Worm (Caenorhabditis elegans): ENCODE data around the gene nit-1.

The nit-1 gene

DNA sequence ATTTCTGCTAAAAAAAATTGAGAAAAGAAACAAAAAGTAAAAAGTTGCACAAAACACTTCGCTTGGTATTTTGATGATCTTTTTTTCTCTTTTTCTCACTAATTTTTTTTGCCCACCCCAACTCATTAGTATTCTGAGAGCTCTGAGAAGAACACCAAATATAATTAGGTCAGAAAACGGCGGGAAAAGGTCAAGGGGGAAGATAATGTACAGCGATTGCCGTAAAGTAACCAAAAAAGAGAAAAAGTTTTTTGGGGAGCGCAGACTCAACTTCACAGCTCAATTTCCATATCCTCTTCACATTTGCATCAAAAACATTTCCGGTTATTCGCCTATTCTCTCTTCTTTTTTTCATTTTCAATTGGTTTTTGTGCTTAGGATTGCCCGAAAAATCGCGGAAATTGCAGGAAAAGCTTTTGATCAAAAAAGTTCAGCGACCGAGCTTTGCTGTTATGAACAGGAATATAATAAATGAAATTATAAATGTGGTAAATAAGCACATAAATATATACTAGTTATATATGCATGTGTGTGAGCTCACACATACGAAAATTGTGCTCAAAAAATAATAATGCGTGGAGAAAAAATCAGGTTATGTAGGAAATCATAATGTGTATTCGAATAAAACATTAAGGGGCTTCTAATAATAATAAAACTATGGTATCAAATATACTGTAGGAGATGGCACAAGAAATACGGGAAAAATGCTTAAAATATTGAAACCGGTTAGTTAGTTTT, 19.2 kb upstream of the nit-1 start (continued):
- no peak for TF ChIP-seq ztf-25 (GFP tag; IDR thresholded peaks at IDR 0.05)
- no peak for TF ChIP-seq bed-2 (GFP tag; IDR thresholded peaks at IDR 0.05)
- TF ChIP-seq nhr-120 (GFP tag; IDR thresholded peaks at IDR 0.05): no peak
- TF ChIP-seq B0336.3 (GFP tag; IDR thresholded peaks at IDR 0.05): peak; percentile 60; the same call in 1 of the 2 replicates
- TF ChIP-seq Y53G8AR.9 (GFP tag; conservative IDR thresholded peaks at IDR 0.05): 0 out of 2 replicates have a peak, but pooled peaks have one; percentile 25
- peak; percentile 6 for TF ChIP-seq atf-7 (tag; optimal IDR thresholded peaks at IDR 0.05)
- TF ChIP-seq nfya-1 (tag; optimal IDR thresholded peaks at IDR 0.05; ENCODE audit: borderline replicate concordance, insufficient read depth): no peak
- no peak for TF ChIP-seq fkh-3 (tag; optimal IDR thresholded peaks at IDR 0.05)
- TF ChIP-seq aptf-2 (GFP tag; conservative IDR thresholded peaks at IDR 0.05): no peak
- peak; percentile 53; the same call in 1 of the 2 replicates for TF ChIP-seq ekl-4 (GFP tag; IDR thresholded peaks at IDR 0.05)
- no peak for TF ChIP-seq Y79H2A.3 (GFP tag; conservative IDR thresholded peaks at IDR 0.05)
- TF ChIP-seq attf-5 (GFP tag; optimal IDR thresholded peaks at IDR 0.05): peak; percentile 0
- TF ChIP-seq ztf-28 (GFP tag; IDR thresholded peaks at IDR 0.05): no peak
- no peak for TF ChIP-seq F57A8.1 (GFP tag; optimal IDR thresholded peaks at IDR 0.05)
- no peak for TF ChIP-seq ZK185.1 (tag; optimal IDR thresholded peaks at IDR 0.05; ENCODE audit: poor library complexity, severe bottlenecking)
- TF ChIP-seq cebp-1 (GFP tag; IDR thresholded peaks at IDR 0.05): no peak
- TF ChIP-seq cebp-1 (tag; optimal IDR thresholded peaks at IDR 0.05): peak; percentile 51
- peak; percentile 15 for TF ChIP-seq ceh-79 (tag; optimal IDR thresholded peaks at IDR 0.05)
- peak; percentile 72 for TF ChIP-seq athp-1 (tag; optimal IDR thresholded peaks at IDR 0.05)
- TF ChIP-seq mxl-1 (tag; optimal IDR thresholded peaks at IDR 0.05): no peak
- TF ChIP-seq ztf-22 (GFP tag; optimal IDR thresholded peaks at IDR 0.05): no peak
- TF ChIP-seq mel-28 (tag; optimal IDR thresholded peaks at IDR 0.05; ENCODE audit: borderline replicate concordance): no peak
- peak; percentile 57 for TF ChIP-seq him-1 (tag; optimal IDR thresholded peaks at IDR 0.05)
- 0 out of 2 replicates have a peak, but pooled peaks have one; percentile 4 for TF ChIP-seq mcd-1 (GFP tag; IDR thresholded peaks at IDR 0.05)
- TF ChIP-seq lag-1 (GFP tag; IDR thresholded peaks at IDR 0.05): no peak
- TF ChIP-seq nhr-179 (tag; optimal IDR thresholded peaks at IDR 0.05): no peak
- peak; percentile 57 for TF ChIP-seq F52B5.7 (tag; optimal IDR thresholded peaks at IDR 0.05)
- TF ChIP-seq Y56A3A.18 (GFP tag; IDR thresholded peaks at IDR 0.05): peak; percentile 32; the same call in 1 of the 2 replicates
- no peak for TF ChIP-seq pha-4 (tag; optimal IDR thresholded peaks at IDR 0.05)
- no peak for TF ChIP-seq dpff-1 (tag; optimal IDR thresholded peaks at IDR 0.05)
- peak; percentile 43 for TF ChIP-seq tlf-1 (GFP tag; optimal IDR thresholded peaks at IDR 0.05)
- TF ChIP-seq F23B12.7 (tag; optimal IDR thresholded peaks at IDR 0.05; ENCODE audit: insufficient read depth): no peak
- peak; percentile 80 for TF ChIP-seq ama-1 (optimal IDR thresholded peaks at IDR 0.05)
- no peak for TF ChIP-seq ama-1 (GFP tag; optimal IDR thresholded peaks at IDR 0.05)
- TF ChIP-seq snpc-3.4 (tag; optimal IDR thresholded peaks at IDR 0.05): no peak
- TF ChIP-seq somi-1 (GFP tag; optimal IDR thresholded peaks at IDR 0.05): no peak
- TF ChIP-seq repo-1 (tag; optimal IDR thresholded peaks at IDR 0.05): peak; percentile 87
- no peak for TF ChIP-seq F55B11.4 (tag; optimal IDR thresholded peaks at IDR 0.05; ENCODE audit: borderline replicate concordance, insufficient read depth)
- TF ChIP-seq ztf-26 (tag; optimal IDR thresholded peaks at IDR 0.05): peak; percentile 34
- TF ChIP-seq madf-3 (GFP tag; IDR thresholded peaks at IDR 0.05): 0 out of 2 replicates have a peak, but pooled peaks have one; percentile 2
- no peak for TF ChIP-seq K11D2.4 (GFP tag; IDR thresholded peaks at IDR 0.05)
- TF ChIP-seq dox-1 (GFP tag; IDR thresholded peaks at IDR 0.05): no peak
- no peak for TF ChIP-seq madf-8 (GFP tag; conservative IDR thresholded peaks at IDR 0.05)
- no peak for TF ChIP-seq ceh-91 (GFP tag; IDR thresholded peaks at IDR 0.05)
- no peak for TF ChIP-seq tbx-9 (tag; optimal IDR thresholded peaks at IDR 0.05; ENCODE audit: borderline replicate concordance)
- 0 out of 2 replicates have a peak, but pooled peaks have one; percentile 9 for TF ChIP-seq Y53F4B.3 (GFP tag; IDR thresholded peaks at IDR 0.05)
- no peak for TF ChIP-seq lin-35 (GFP tag; optimal IDR thresholded peaks at IDR 0.05)
- TF ChIP-seq ets-4 (GFP tag; optimal IDR thresholded peaks at IDR 0.05): no peak

Data from whole organism, young adult.